Fruit fly (Drosophila melanogaster) S2 (cell line): ENCODE data around the gene Diedel3.

Experiments used
- CG8478 ChIP-seq: fragments of >200 bp; optimal IDR thresholded peaks from 2 replicates; lab custom pipeline; 2018
- CTCF ChIP-seq, 2 experiments: fragments of >200 bp; optimal IDR thresholded peaks; 2 replicates each; lab custom pipeline; 2018

Gene Diedel3

dm6 chrX:19050142-19050541, at the start of gene Diedel3:
Diedel3 (plus strand) TSS chrX:19050442.
- no peak for TF ChIP-seq CG8478 (lab: Kevin White, UChicago)
- TF ChIP-seq CTCF (optimal IDR thresholded peaks at IDR 0.05; lab: Kevin White, UChicago), result peak in 1 of 2 experiments; percentile 11

DNA sequence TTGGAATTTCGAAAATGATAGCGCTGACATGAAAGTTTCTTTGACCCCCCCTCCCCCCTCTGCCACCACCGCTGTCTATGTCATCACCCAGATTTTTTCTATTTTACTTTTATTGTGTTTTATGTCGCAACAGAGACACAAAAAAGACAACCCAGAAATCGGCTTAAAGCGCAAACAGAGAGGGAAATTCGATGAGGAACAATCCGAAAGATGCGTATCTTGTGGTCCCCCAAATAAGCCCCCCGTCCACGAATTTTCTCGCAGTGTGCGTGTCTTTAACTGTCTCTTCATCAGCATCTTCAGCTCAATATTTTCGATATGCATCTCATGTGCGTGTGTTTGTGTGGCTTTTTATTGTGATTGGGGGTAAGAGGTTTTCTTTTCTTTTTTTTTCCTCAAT, 45.5 kb upstream of the Diedel3 start:
- TF ChIP-seq CTCF (optimal IDR thresholded peaks at IDR 0.05; lab: Kevin White, UChicago), result no peak

dm6 chrX:19008882-19009281, 41.4 kb upstream of the Diedel3 start:
- TF ChIP-seq CG8478 (lab: Kevin White, UChicago) (no peak), CTCF (optimal IDR thresholded peaks at IDR 0.05; lab: Kevin White, UChicago) (no peak)

DNA sequence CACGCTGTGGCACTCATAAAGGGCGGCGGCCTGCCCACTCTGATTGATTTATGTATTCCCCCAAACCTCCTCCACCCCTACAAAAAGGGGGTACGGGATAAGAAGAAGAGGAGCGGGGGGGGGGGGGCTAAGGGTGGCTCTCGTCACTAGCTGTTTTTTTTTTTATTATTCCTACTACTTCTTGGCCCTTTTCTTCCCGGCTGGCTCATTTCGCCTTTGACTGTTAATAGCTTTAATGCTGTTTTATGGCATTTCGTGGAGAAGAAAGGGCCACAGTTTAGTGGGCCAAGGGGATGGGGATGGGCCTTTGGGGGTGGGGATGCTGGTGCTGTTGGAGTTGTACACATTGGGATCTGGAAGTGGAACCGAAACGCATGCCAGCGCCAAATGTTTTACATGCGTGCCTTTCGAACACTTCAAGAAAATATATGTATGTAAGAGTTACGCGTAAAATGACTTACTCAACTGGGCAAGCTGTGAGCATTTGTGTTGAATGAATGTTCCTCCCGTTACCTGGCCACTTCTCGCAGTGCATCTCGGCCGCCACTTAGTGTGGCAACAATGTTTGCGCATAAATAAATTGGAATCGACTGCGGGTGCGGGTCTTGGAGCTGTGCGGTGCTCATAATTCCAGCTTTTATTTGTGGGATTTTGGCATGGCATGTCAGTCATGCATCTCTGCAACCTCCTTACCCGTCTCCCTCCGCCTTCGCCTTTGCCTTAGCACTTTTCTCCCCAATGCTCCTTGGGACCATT, 39.9 kb upstream of the Diedel3 start:
- no peak for TF ChIP-seq CTCF (optimal IDR thresholded peaks at IDR 0.05; lab: Kevin White, UChicago)
- TF ChIP-seq CG8478 (lab: Kevin White, UChicago), result no peak

DNA sequence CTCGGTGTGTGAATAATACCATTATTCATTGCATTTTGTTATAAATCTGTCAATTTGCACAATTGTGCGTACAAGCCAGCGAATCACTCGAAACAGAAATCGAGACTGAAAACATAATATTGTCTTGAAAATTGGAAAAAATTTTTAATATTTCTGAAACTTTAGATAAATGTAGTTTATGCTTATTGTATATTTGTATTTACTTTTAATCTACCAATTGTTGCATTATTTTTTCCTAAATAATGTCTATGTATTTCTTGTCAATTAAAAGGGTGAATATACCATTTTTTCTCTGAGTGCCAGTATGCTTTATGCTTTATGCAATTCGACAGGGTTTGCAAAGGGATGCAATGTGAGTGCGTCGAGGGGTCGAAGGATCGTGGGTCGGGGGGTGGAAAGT, 35.7 kb upstream of the Diedel3 start:
- no peak for TF ChIP-seq CTCF (optimal IDR thresholded peaks at IDR 0.05; lab: Kevin White, UChicago)
- no peak for TF ChIP-seq CG8478 (lab: Kevin White, UChicago)

DNA sequence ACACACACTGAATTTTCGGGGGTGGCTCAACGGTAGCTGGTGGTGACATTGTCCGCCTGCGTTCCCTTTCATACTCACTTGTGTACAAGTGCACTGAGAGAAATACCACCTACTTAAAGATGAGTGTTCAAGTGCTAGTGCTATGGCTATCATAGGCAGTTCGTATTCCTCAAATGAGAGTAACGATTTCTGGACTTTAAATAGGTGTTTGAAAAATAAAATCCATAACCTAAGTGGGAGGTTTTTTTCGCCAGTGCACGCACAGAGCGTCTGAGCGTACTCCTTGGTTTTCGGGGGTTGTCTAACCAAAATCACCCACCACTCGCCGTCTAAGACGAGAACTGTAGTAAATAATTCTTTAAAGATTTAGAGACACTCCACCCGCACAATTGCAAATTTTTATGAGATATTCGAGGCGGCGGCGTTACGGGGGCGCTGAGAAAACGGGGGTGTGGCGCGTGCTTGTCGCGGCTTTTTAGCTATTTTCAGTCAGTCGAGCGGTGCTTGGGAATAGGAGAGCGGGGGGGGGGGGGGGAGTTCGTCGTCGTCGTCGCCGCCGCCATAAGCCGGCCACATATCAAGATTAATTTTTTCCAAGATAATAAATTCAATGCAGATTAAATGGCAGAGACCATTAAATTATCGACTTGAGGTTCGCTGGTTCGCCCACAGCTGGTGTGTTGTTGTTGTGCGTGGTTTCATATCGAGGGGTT, 32.0 kb upstream of the Diedel3 start:
- TF ChIP-seq CTCF (optimal IDR thresholded peaks at IDR 0.05; lab: Kevin White, UChicago), result no peak
- no peak for TF ChIP-seq CG8478 (lab: Kevin White, UChicago)

dm6 chrX:19020062-19020461, 30.2 kb upstream of the Diedel3 start:
- no peak for TF ChIP-seq CG8478 (lab: Kevin White, UChicago)
- TF ChIP-seq CTCF (optimal IDR thresholded peaks at IDR 0.05; lab: Kevin White, UChicago), result no peak

dm6 chrX:19028584-19028983, 21.7 kb upstream of the Diedel3 start:
- TF ChIP-seq CTCF (optimal IDR thresholded peaks at IDR 0.05; lab: Kevin White, UChicago) (peak; percentile 32 to 59), CG8478 (lab: Kevin White, UChicago) (no peak)

- TF ChIP-seq CG8478 (lab: Kevin White, UChicago), result no peak
- TF ChIP-seq CTCF (optimal IDR thresholded peaks at IDR 0.05; lab: Kevin White, UChicago), result no peak
These were observed 16.5 kb upstream of the Diedel3 start for dm6 chrX:19033739-19034138.

- TF ChIP-seq CG8478 (lab: Kevin White, UChicago) (no peak), CTCF (optimal IDR thresholded peaks at IDR 0.05; lab: Kevin White, UChicago) (no peak)
These were observed 13.1 kb upstream of the Diedel3 start for dm6 chrX:19037137-19037536.

DNA sequence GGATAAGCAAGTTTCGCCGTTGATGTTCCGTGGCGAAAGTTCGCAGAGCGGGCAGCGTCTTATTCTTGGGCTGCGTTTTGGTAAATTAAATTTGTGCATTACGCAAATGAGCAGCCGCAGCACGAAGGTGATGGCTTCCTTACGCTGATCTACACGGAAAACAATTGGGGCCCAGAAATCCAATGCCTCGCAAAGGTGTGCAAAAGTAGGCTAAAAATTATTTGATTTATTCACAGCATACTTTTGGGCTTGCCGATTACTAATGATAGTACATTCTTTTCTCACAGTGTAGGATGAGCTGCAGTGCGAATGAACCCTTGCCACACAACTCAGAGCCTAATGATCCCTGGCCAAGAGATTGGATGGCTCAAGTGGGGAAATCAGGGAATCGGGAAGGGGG, 10.0 kb upstream of the Diedel3 start:
- TF ChIP-seq CG8478 (lab: Kevin White, UChicago), result no peak
- no peak for TF ChIP-seq CTCF (optimal IDR thresholded peaks at IDR 0.05; lab: Kevin White, UChicago)

DNA sequence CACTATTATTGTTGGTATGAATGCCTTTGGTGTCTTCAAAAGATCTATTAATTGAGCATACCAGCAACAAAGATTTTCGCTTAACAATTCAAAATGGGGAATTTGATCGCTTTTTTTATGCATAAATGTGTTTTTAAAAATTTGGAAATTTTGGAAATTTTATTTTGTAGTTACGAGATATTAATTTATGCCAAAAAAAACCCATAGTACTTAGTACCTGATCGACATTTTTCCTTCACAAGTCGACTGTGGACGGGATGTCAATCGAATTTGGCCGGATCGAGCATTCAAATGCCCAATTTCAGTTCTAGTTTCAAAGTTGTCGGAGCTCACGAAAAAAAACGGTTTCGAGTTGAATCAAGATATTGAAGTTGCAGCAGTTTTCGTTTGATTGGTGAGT, 6.4 kb downstream of the Diedel3 start, which contains the start of gene CG14190:
Gene CG14190 (plus strand): TSS at position 301 of the 400 bp plus-strand sequence.
- TF ChIP-seq CTCF (optimal IDR thresholded peaks at IDR 0.05; lab: Kevin White, UChicago) (no peak), CG8478 (lab: Kevin White, UChicago) (no peak)

DNA sequence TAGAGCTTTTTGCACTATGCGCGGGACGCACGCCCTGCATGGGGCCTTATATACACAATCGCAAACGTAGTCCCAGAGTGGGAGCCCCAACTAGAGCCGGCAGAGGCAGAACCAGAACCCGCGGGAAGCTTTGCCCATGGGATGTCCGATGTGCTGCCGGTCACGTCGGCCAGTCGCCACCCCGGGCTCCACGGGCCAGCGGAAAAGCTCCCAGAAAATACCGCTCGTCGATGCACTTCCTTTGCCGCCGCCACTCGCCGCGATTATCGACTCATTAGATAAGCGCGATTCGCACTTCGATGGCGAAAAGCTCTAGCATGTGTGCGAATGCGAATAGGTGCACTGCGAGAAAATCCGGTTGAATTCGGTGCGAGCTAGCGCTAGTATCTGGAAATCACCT, 18.6 kb downstream of the Diedel3 start, which contains the start of gene CG34330:
Gene CG34330 (minus strand): TSS at position 101 of the 400 bp plus-strand sequence.
- TF ChIP-seq CTCF (optimal IDR thresholded peaks at IDR 0.05; lab: Kevin White, UChicago), result no peak
- TF ChIP-seq CG8478 (lab: Kevin White, UChicago), result no peak

dm6 chrX:19072969-19073368, 22.7 kb downstream of the Diedel3 start:
- no peak for TF ChIP-seq CTCF (optimal IDR thresholded peaks at IDR 0.05; lab: Kevin White, UChicago)
- TF ChIP-seq CG8478 (lab: Kevin White, UChicago), result no peak

DNA sequence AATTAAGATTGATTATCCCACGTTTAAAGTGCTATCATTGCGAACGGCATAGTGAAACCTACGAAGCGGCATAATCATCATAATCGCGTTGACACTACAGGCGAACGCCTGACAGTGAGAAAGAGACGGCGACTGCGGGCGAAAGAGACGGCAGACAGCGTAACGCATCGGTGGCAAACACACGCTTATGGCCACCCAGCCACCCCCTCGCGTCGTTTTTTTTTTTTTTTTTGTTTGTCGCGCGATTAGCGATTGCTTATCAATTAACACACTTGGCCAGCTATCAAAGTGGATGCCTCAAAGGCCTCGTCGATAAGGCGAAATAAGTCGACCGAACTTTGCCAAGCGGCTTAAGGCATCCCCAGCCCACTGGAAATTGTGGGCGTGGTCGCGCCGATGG, 23.6 kb downstream of the Diedel3 start:
- TF ChIP-seq CG8478 (lab: Kevin White, UChicago) (no peak), CTCF (optimal IDR thresholded peaks at IDR 0.05; lab: Kevin White, UChicago) (no peak)
